Worm (Caenorhabditis elegans) whole organism, early embryonic: ENCODE measurements around the gene egas-4.

ENCODE experiments used
- ama-1 ChIP-seq: fragments of 150-350 bp; optimal IDR thresholded peaks from 2 replicates; lab custom pipeline; 2014
- flt-1 ChIP-seq: fragments of 200-800 bp; sonication (Bioruptor generic); IDR thresholded peaks from 2 replicates; pipeline ENCODE4 v1.3.6; 2022; ENCODE audit warnings: missing genetic modification characterization, missing compliant biosample characterization
- hmbx-1 ChIP-seq: sonication (generic microtip); optimal IDR thresholded peaks from 2 replicates; lab custom pipeline; 2016; ENCODE audit warnings: mild to moderate bottlenecking, missing genetic modification characterization, missing compliant biosample characterization

ce11 chrIV:7477197-7477596, 20.5 kb downstream of the egas-4 start, which contains the start of gene pycr-4:
- TF ChIP-seq ama-1 (lab: Kevin White, UChicago) (no peak), flt-1 (GFP tag; lab: Robert Waterston, UW) (no peak), hmbx-1 (no peak)
